In genomic region chrX:2972272-2973042, ce11 we compare ENCODE assay signal across 1 worm cellular context.
TF ChIP-seq lines count a peak whose summit lies in the region.

No protein-coding gene starts in this region.

TF ChIP-seq in whole organism, L1 larva, 84 proteins besides CTCF, POLR2A, EP300 and RAD21 (continued from another document):
- TF ChIP-seq hlh-4 (tag; optimal IDR thresholded peaks at IDR 0.05; lab: Kevin White, UChicago), result no peak
- TF ChIP-seq rnt-1 (tag; optimal IDR thresholded peaks at IDR 0.05; lab: Kevin White, UChicago), result no peak
- no peak for TF ChIP-seq tbx-2 (tag; optimal IDR thresholded peaks at IDR 0.05; lab: Kevin White, UChicago)
- no peak for TF ChIP-seq nhr-84 (tag; optimal IDR thresholded peaks at IDR 0.05; lab: Kevin White, UChicago)
- no peak for TF ChIP-seq zag-1 (tag; optimal IDR thresholded peaks at IDR 0.05; lab: Kevin White, UChicago)
- TF ChIP-seq ztf-4 (tag; optimal IDR thresholded peaks at IDR 0.05; lab: Kevin White, UChicago), result no peak
- TF ChIP-seq hpl-2 (GFP tag; optimal IDR thresholded peaks at IDR 0.05; lab: Kevin White, UChicago), result no peak
- no peak for TF ChIP-seq zip-4 (GFP tag; optimal IDR thresholded peaks at IDR 0.05; lab: Kevin White, UChicago)
- peak; percentile 14 for TF ChIP-seq nhr-71 (tag; optimal IDR thresholded peaks at IDR 0.05; lab: Kevin White, UChicago)
- TF ChIP-seq swsn-7 (tag; optimal IDR thresholded peaks at IDR 0.05; lab: Kevin White, UChicago), result no peak
- no peak for TF ChIP-seq unc-62 (GFP tag; optimal IDR thresholded peaks at IDR 0.05; lab: Kevin White, UChicago)
- no peak for TF ChIP-seq nhr-76 (tag; optimal IDR thresholded peaks at IDR 0.05; lab: Kevin White, UChicago)
- TF ChIP-seq unc-98 (GFP tag; IDR thresholded peaks at IDR 0.05; lab: Robert Waterston, UW), result no peak
- TF ChIP-seq nhr-20 (tag; optimal IDR thresholded peaks at IDR 0.05; lab: Kevin White, UChicago), result no peak
- TF ChIP-seq nhr-77 (tag; optimal IDR thresholded peaks at IDR 0.05; lab: Kevin White, UChicago), result no peak
- peak; percentile 0 for TF ChIP-seq lir-3 (tag; optimal IDR thresholded peaks at IDR 0.05; lab: Kevin White, UChicago; ENCODE audit: poor library complexity)
- TF ChIP-seq fkh-8 (tag; optimal IDR thresholded peaks at IDR 0.05; lab: Kevin White, UChicago), result no peak
- TF ChIP-seq mef-2 (tag; optimal IDR thresholded peaks at IDR 0.05; lab: Kevin White, UChicago), result no peak
- no peak for TF ChIP-seq tlp-1 (tag; optimal IDR thresholded peaks at IDR 0.05; lab: Kevin White, UChicago)
- no peak for TF ChIP-seq nhr-28 (tag; optimal IDR thresholded peaks at IDR 0.05; lab: Kevin White, UChicago)
- TF ChIP-seq jun-1 (tag; optimal IDR thresholded peaks at IDR 0.05; lab: Kevin White, UChicago), result no peak
- TF ChIP-seq lin-15B (tag; optimal IDR thresholded peaks at IDR 0.05; lab: Kevin White, UChicago), result no peak
- no peak for TF ChIP-seq fkh-4 (tag; optimal IDR thresholded peaks at IDR 0.05; lab: Kevin White, UChicago; ENCODE audit: borderline replicate concordance)
- no peak for TF ChIP-seq elt-3 (tag; optimal IDR thresholded peaks at IDR 0.05; lab: Kevin White, UChicago)
- no peak for TF ChIP-seq nhr-47 (tag; optimal IDR thresholded peaks at IDR 0.05; lab: Kevin White, UChicago)
- TF ChIP-seq lin-14 (GFP tag; optimal IDR thresholded peaks at IDR 0.05; lab: Kevin White, UChicago), result peak; percentile 21
- TF ChIP-seq lsy-2 (tag; optimal IDR thresholded peaks at IDR 0.05; lab: Kevin White, UChicago), result no peak
- TF ChIP-seq ceh-82 (tag; optimal IDR thresholded peaks at IDR 0.05; lab: Kevin White, UChicago), result no peak
- TF ChIP-seq sptf-1 (tag; optimal IDR thresholded peaks at IDR 0.05; lab: Kevin White, UChicago), result no peak
- no peak for TF ChIP-seq mdl-1 (tag; optimal IDR thresholded peaks at IDR 0.05; lab: Kevin White, UChicago)
- TF ChIP-seq nhr-237 (tag; optimal IDR thresholded peaks at IDR 0.05; lab: Kevin White, UChicago), result no peak
- TF ChIP-seq vab-15 (tag; optimal IDR thresholded peaks at IDR 0.05; lab: Kevin White, UChicago), result no peak
- TF ChIP-seq hlh-17 (GFP tag; optimal IDR thresholded peaks at IDR 0.05; lab: Kevin White, UChicago; ENCODE audit: borderline replicate concordance), result no peak
- TF ChIP-seq nhr-11 (tag; optimal IDR thresholded peaks at IDR 0.05; lab: Kevin White, UChicago), result no peak
